Fruit fly (Drosophila melanogaster): ENCODE measurements around the gene ND-49L.

DNA sequence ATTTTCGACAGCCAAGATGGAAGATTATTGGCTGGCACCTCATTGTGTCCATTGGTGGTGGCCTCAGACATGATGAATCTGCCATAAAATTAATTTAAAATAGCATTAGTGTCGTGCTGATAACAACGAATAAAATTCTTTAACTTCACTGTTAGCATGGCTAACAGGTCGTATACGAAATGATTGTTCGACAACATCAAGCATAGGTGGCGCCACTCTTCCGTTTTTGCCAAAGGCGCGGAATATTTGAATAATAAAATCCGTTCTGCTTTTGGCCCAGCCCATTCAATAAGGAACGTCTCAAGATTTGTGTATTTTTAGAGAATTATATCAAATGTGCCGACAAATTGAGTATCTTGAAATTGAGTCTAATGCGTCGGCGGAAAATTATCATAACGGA is 45.5 kb upstream of the ND-49L start:
- peak; percentile 69 to 78 for TF ChIP-seq CTCF (optimal IDR thresholded peaks at IDR 0.05)
- TF ChIP-seq CG8478 (optimal IDR thresholded peaks at IDR 0.05): no peak

All from S2 (cell line).